Fruit fly (Drosophila melanogaster) whole organism, embryonic: ENCODE results near the gene CG6839.
A peak's percentile ranks its signal among the peaks of the same experiment; 100 is the strongest.

Experiments
- Ada2b ChIP-seq: fragments of 200-800 bp; sonication (Bioruptor generic); IDR thresholded peaks from 2 replicates; pipeline ENCODE4 v1.3.6; 2022; ENCODE audit warnings: missing biosample characterization, missing genetic modification characterization
- Antp ChIP-seq: fragments of 200-800 bp; sonication (Bioruptor generic); optimal IDR thresholded peaks from 3 replicates; lab custom pipeline; 2016; ENCODE audit warnings: missing biosample characterization, missing genetic modification characterization
- Bdp1 ChIP-seq: fragments of 200-800 bp; sonication (Bioruptor generic); optimal IDR thresholded peaks from 3 replicates; lab custom pipeline; 2016; ENCODE audit warnings: missing biosample characterization, missing genetic modification characterization
- CG10366 ChIP-seq: fragments of 200-800 bp; sonication (Bioruptor generic); IDR thresholded peaks from 2 replicates; pipeline ENCODE4 v1.3.6; 2022; ENCODE audit warnings: missing biosample characterization, missing genetic modification characterization
- CG11398 ChIP-seq: fragments of 200-800 bp; sonication (Bioruptor generic); optimal IDR thresholded peaks from 2 replicates; lab custom pipeline; 2016; ENCODE audit warnings: missing biosample characterization, missing genetic modification characterization
- CG12236 ChIP-seq: fragments of 200-800 bp; sonication (Bioruptor generic); optimal IDR thresholded peaks from 2 replicates; lab custom pipeline; 2016; ENCODE audit warnings: missing biosample characterization, missing genetic modification characterization
- CG12942 ChIP-seq: fragments of 200-800 bp; sonication (Bioruptor generic); optimal IDR thresholded peaks from 3 replicates; lab custom pipeline; 2016; ENCODE audit warnings: missing biosample characterization, missing genetic modification characterization
- CG15011 ChIP-seq: fragments of 200-800 bp; sonication (Bioruptor generic); optimal IDR thresholded peaks from 3 replicates; lab custom pipeline; 2018; ENCODE audit warnings: missing biosample characterization, mild to moderate bottlenecking, missing genetic modification characterization
- CG17186 ChIP-seq: fragments of 200-800 bp; sonication (Bioruptor generic); optimal IDR thresholded peaks from 3 replicates; lab custom pipeline; 2017; ENCODE audit warnings: missing biosample characterization, missing genetic modification reagents, missing genetic modification characterization
- CG17361 ChIP-seq: fragments of 200-800 bp; sonication (Bioruptor generic); IDR thresholded peaks from 3 replicates; pipeline ENCODE4 v1.3.6; 2022; ENCODE audit warnings: missing biosample characterization, missing genetic modification characterization
- CG17802 ChIP-seq: fragments of 200-800 bp; sonication (Bioruptor generic); optimal IDR thresholded peaks from 2 replicates; lab custom pipeline; 2018; ENCODE audit warnings: missing biosample characterization, mild to moderate bottlenecking, missing genetic modification characterization, moderate library complexity
- CG3065 ChIP-seq: fragments of 200-800 bp; sonication (Bioruptor generic); optimal IDR thresholded peaks from 2 replicates; lab custom pipeline; 2016; ENCODE audit warnings: missing biosample characterization, missing genetic modification characterization
- CG3281 ChIP-seq: fragments of 200-800 bp; sonication (Bioruptor generic); optimal IDR thresholded peaks from 3 replicates; lab custom pipeline; 2017; ENCODE audit warnings: missing biosample characterization, mild to moderate bottlenecking, missing genetic modification characterization
- CG3847 ChIP-seq: fragments of 200-800 bp; sonication (Bioruptor generic); IDR thresholded peaks from 2 replicates; pipeline ENCODE4 v1.3.6; 2022; ENCODE audit warnings: missing biosample characterization, missing genetic modification characterization
- CG4282 ChIP-seq: fragments of 200-800 bp; sonication (Bioruptor generic); optimal IDR thresholded peaks from 2 replicates; lab custom pipeline; 2016; ENCODE audit warnings: missing biosample characterization, missing genetic modification characterization
- CG4424 ChIP-seq: fragments of 200-800 bp; sonication (Bioruptor generic); optimal IDR thresholded peaks from 3 replicates; lab custom pipeline; 2016; ENCODE audit warnings: missing biosample characterization, missing genetic modification characterization
- CG5245 ChIP-seq: fragments of 200-800 bp; sonication (Bioruptor generic); optimal IDR thresholded peaks from 3 replicates; lab custom pipeline; 2016; ENCODE audit warnings: missing biosample characterization, missing genetic modification characterization
- CG6683 ChIP-seq: fragments of 200-800 bp; sonication (Bioruptor generic); optimal IDR thresholded peaks from 2 replicates; lab custom pipeline; 2017; ENCODE audit warnings: missing biosample characterization, mild to moderate bottlenecking, missing genetic modification characterization, missing genetic modification reagents
- Camta ChIP-seq: fragments of 200-800 bp; sonication (Bioruptor generic); optimal IDR thresholded peaks from 2 replicates; lab custom pipeline; 2016; ENCODE audit warnings: missing biosample characterization, missing genetic modification characterization
- Dip3 ChIP-seq: fragments of 200-800 bp; sonication (Bioruptor generic); optimal IDR thresholded peaks from 3 replicates; lab custom pipeline; 2016; ENCODE audit warnings: missing biosample characterization, missing genetic modification characterization
- Dp ChIP-seq: fragments of 200-800 bp; sonication (Bioruptor generic); optimal IDR thresholded peaks from 2 replicates; lab custom pipeline; 2018; ENCODE audit warnings: missing biosample characterization, mild to moderate bottlenecking, missing genetic modification characterization, moderate library complexity
- Gug ChIP-seq: fragments of 200-800 bp; sonication (Bioruptor generic); IDR thresholded peaks from 4 replicates; pipeline ENCODE4 v1.3.6; 2022; ENCODE audit warnings: missing biosample characterization, missing genetic modification characterization
- HHEX ChIP-seq: fragments of 200-800 bp; sonication (Bioruptor generic); optimal IDR thresholded peaks from 3 replicates; lab custom pipeline; 2017; ENCODE audit warnings: missing biosample characterization, mild to moderate bottlenecking, missing genetic modification characterization, missing genetic modification reagents
- HLH54F ChIP-seq: fragments of 200-800 bp; sonication (Bioruptor generic); optimal IDR thresholded peaks from 3 replicates; lab custom pipeline; 2016; ENCODE audit warnings: missing biosample characterization, missing genetic modification characterization
- MTF-1 ChIP-seq: fragments of 200-800 bp; sonication (Bioruptor generic); optimal IDR thresholded peaks from 2 replicates; lab custom pipeline; 2018; ENCODE audit warnings: missing biosample characterization, mild to moderate bottlenecking, missing genetic modification characterization, borderline replicate concordance
- Max ChIP-seq: fragments of 200-800 bp; sonication (Bioruptor generic); optimal IDR thresholded peaks from 2 replicates; lab custom pipeline; 2016; ENCODE audit warnings: missing biosample characterization, mild to moderate bottlenecking, missing genetic modification characterization
- Pdp1 ChIP-seq, 2 experiments: fragments of 200-800 bp; sonication (Bioruptor generic); optimal IDR thresholded peaks; 3 replicates each; lab custom pipeline; 2016; ENCODE audit warnings: missing biosample characterization in 2 of 2, missing genetic modification characterization in 2 of 2, mild to moderate bottlenecking in 1 of 2, moderate library complexity in 1 of 2
- Poxn ChIP-seq: fragments of 200-800 bp; sonication (Bioruptor generic); IDR thresholded peaks from 2 replicates; pipeline ENCODE4 v1.3.6; 2022; ENCODE audit warnings: missing biosample characterization, missing genetic modification characterization
- Sox102F ChIP-seq: fragments of 200-800 bp; sonication (Bioruptor generic); optimal IDR thresholded peaks from 2 replicates; lab custom pipeline; 2018; ENCODE audit warnings: missing biosample characterization, mild to moderate bottlenecking, missing genetic modification characterization, moderate library complexity
- Spps ChIP-seq: fragments of 200-800 bp; sonication (Bioruptor generic); optimal IDR thresholded peaks from 2 replicates; lab custom pipeline; 2018; ENCODE audit warnings: missing biosample characterization, mild to moderate bottlenecking, missing genetic modification characterization
- Vsx1 ChIP-seq: fragments of 200-800 bp; sonication (Bioruptor generic); optimal IDR thresholded peaks from 2 replicates; lab custom pipeline; 2017; ENCODE audit warnings: missing biosample characterization, mild to moderate bottlenecking, missing genetic modification characterization, missing genetic modification reagents
- aop ChIP-seq: fragments of 200-800 bp; sonication (Bioruptor generic); IDR thresholded peaks from 2 replicates; pipeline ENCODE4 v1.3.6; 2022; ENCODE audit warnings: missing biosample characterization, missing genetic modification characterization
- bab2 ChIP-seq: fragments of 200-800 bp; sonication (Bioruptor generic); optimal IDR thresholded peaks from 2 replicates; lab custom pipeline; 2016; ENCODE audit warnings: missing biosample characterization, missing genetic modification characterization
- bigmax ChIP-seq: fragments of 200-800 bp; sonication (Bioruptor generic); optimal IDR thresholded peaks from 2 replicates; lab custom pipeline; 2018; ENCODE audit warnings: missing biosample characterization, mild to moderate bottlenecking, missing genetic modification characterization
- btn ChIP-seq: fragments of 200-800 bp; sonication (Bioruptor generic); optimal IDR thresholded peaks from 2 replicates; lab custom pipeline; 2016; ENCODE audit warnings: missing biosample characterization, missing genetic modification characterization
- corto ChIP-seq: fragments of 200-800 bp; sonication (Bioruptor generic); optimal IDR thresholded peaks from 2 replicates; lab custom pipeline; 2016; ENCODE audit warnings: missing biosample characterization, mild to moderate bottlenecking, missing genetic modification characterization, moderate library complexity
- crc ChIP-seq: fragments of 200-800 bp; sonication (Bioruptor generic); optimal IDR thresholded peaks from 2 replicates; lab custom pipeline; 2016; ENCODE audit warnings: missing biosample characterization, missing genetic modification characterization
- crp ChIP-seq, 2 experiments: fragments of 200-800 bp; sonication (Bioruptor generic); optimal IDR thresholded peaks; 2 replicates in 1 of 2; 3 replicates in 1 of 2; lab custom pipeline; 2017; ENCODE audit warnings: missing biosample characterization in 2 of 2, missing genetic modification characterization in 2 of 2, mild to moderate bottlenecking in 1 of 2, moderate library complexity in 1 of 2
- danr ChIP-seq: fragments of 200-800 bp; sonication (Bioruptor generic); IDR thresholded peaks from 2 replicates; pipeline ENCODE4 v1.3.6; 2022; ENCODE audit warnings: missing biosample characterization, missing genetic modification characterization
- fd3F ChIP-seq: fragments of 200-800 bp; sonication (Bioruptor generic); optimal IDR thresholded peaks from 2 replicates; lab custom pipeline; 2018; ENCODE audit warnings: missing biosample characterization, mild to moderate bottlenecking, missing genetic modification characterization, moderate library complexity
- peb ChIP-seq: fragments of 200-800 bp; sonication (Bioruptor generic); IDR thresholded peaks from 2 replicates; pipeline ENCODE4 v1.3.6; 2022; ENCODE audit warnings: missing biosample characterization, missing genetic modification characterization
- pita ChIP-seq: fragments of 200-800 bp; sonication (Bioruptor generic); optimal IDR thresholded peaks from 2 replicates; lab custom pipeline; 2017; ENCODE audit warnings: missing biosample characterization, mild to moderate bottlenecking, missing genetic modification characterization
- sim ChIP-seq: fragments of 200-800 bp; sonication (Bioruptor generic); IDR thresholded peaks from 2 replicates; pipeline ENCODE4 v1.3.6; 2022; ENCODE audit warnings: missing biosample characterization, missing genetic modification characterization
- stc ChIP-seq: fragments of 200-800 bp; sonication (Bioruptor generic); IDR thresholded peaks from 2 replicates; pipeline ENCODE4 v1.3.6; 2022; ENCODE audit warnings: missing biosample characterization, missing genetic modification characterization
- tgo ChIP-seq: fragments of 200-800 bp; sonication (Bioruptor generic); IDR thresholded peaks from 3 replicates; pipeline ENCODE4 v1.3.6; 2022; ENCODE audit warnings: missing biosample characterization, missing genetic modification characterization
- tio ChIP-seq: fragments of 200-800 bp; sonication (Bioruptor generic); optimal IDR thresholded peaks from 2 replicates; lab custom pipeline; 2017; ENCODE audit warnings: missing biosample characterization, missing genetic modification characterization, inconsistent platforms
- usp ChIP-seq: fragments of >200 bp; optimal IDR thresholded peaks from 2 replicates; lab custom pipeline; 2017; ENCODE audit warnings: missing biosample characterization, missing genetic modification characterization
- vnd ChIP-seq: fragments of 200-800 bp; sonication (Bioruptor generic); IDR thresholded peaks from 3 replicates; pipeline ENCODE4 v1.3.6; 2022; ENCODE audit warnings: missing biosample characterization, missing genetic modification characterization; ENCODE audit not compliant: partially characterized antibody
- zen2 ChIP-seq: fragments of 200-800 bp; sonication (Bioruptor generic); IDR thresholded peaks from 3 replicates; pipeline ENCODE4 v1.3.6; 2022; ENCODE audit warnings: missing biosample characterization, missing genetic modification characterization; ENCODE audit not compliant: partially characterized antibody
- zf30C ChIP-seq: fragments of 200-800 bp; sonication (Bioruptor generic); optimal IDR thresholded peaks from 3 replicates; lab custom pipeline; 2018; ENCODE audit warnings: missing biosample characterization, mild to moderate bottlenecking, missing genetic modification characterization

The CG6839 gene

DNA sequence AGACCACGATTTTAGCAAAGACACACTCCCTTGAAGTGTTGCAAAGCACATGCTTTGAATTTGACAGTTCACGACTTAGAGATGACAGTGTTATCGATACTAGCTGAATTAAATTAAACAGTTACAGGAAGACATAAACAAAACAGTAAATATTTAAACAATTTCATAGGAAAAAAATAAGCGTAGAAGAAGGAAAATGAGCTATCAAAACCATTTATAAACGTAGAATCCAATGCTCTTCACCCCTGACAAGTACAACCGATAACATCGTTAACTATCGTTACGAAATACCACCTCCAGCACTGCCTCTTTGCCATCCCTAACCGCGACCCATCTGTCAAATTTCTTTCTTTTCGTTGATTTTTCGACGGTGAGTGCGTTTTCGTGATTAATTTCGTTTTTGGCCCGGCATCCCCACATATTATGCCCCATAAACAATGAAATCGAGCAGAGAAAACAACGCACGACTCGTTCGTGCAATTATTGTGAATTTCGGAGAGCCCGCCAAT is 18.6 kb upstream of the CG6839 start, which contains the start of gene RpL26 (continued):
- TF ChIP-seq CG3847 (GFP tag; lab: Robert Waterston, UW) (peak; percentile 89), crp (GFP tag; optimal IDR thresholded peaks at IDR 0.05; lab: Kevin White, UChicago) (peak in 1 of 2 experiments; percentile 54), btn (no peak), bigmax (no peak), Max (GFP tag; lab: Kevin White, UChicago) (peak; percentile 63), Poxn (GFP tag; lab: Robert Waterston, UW) (no peak), CG4282 (GFP tag; lab: Kevin White, UChicago) (peak; percentile 70), Dp (peak; percentile 34), crc (GFP tag; lab: Kevin White, UChicago) (peak; percentile 65), Sox102F (GFP tag; lab: Kevin White, UChicago) (no peak), Antp (GFP tag; lab: Kevin White, UChicago) (peak; percentile 75), sim (GFP tag; lab: Robert Waterston, UW) (no peak), CG11398 (GFP tag; lab: Kevin White, UChicago) (peak; percentile 57), CG5245 (GFP tag; lab: Kevin White, UChicago) (peak; percentile 11), CG12942 (GFP tag; lab: Kevin White, UChicago) (peak; percentile 71), CG17186 (peak; percentile 56), CG15011 (GFP tag; lab: Kevin White, UChicago) (peak; percentile 66), aop (no peak), CG17361 (GFP tag; lab: Robert Waterston, UW) (peak; percentile 79), corto (GFP tag; lab: Kevin White, UChicago) (no peak), Dip3 (GFP tag; lab: Kevin White, UChicago) (peak; percentile 78), peb (GFP tag; lab: Robert Waterston, UW) (peak; percentile 54; the same call in 1 of the 2 replicates), CG10366 (GFP tag; lab: Robert Waterston, UW) (peak; percentile 62; the same call in 1 of the 2 replicates), tgo (GFP tag; lab: Robert Waterston, UW) (no peak; the same call in 2 of the 3 replicates), CG4424 (GFP tag; lab: Kevin White, UChicago) (peak; percentile 58), pita (GFP tag; lab: Kevin White, UChicago) (peak; percentile 77), CG3281 (peak; percentile 72), fd3F (peak; percentile 66), CG17802 (tag; lab: Kevin White, UChicago) (peak; percentile 7), vnd (GFP tag; lab: Robert Waterston, UW) (peak; percentile 98), Camta (GFP tag; lab: Kevin White, UChicago) (peak; percentile 68), HLH54F (peak; percentile 86), Spps (tag; lab: Kevin White, UChicago) (no peak), Vsx1 (GFP tag; lab: Kevin White, UChicago) (no peak), Gug (peak; percentile 67; the same call in 2 of the 4 replicates), danr (GFP tag; lab: Robert Waterston, UW) (no peak), tio (GFP tag; lab: Kevin White, UChicago) (no peak), MTF-1 (GFP tag; lab: Kevin White, UChicago) (peak; percentile 14), zf30C (GFP tag; lab: Kevin White, UChicago) (no peak), CG6683 (no peak), CG12236 (GFP tag; lab: Kevin White, UChicago) (peak; percentile 6), CG3065 (GFP tag; lab: Kevin White, UChicago) (peak; percentile 48), HHEX (peak; percentile 53), stc (no peak; the same call in 1 of the 2 replicates), usp (GFP tag; lab: Kevin White, UChicago) (no peak), zen2 (GFP tag; lab: Robert Waterston, UW) (peak; percentile 96), bab2 (GFP tag; lab: Kevin White, UChicago) (peak; percentile 87), Ada2b (GFP tag; lab: Robert Waterston, UW) (0 out of 2 replicates have a peak, but pooled peaks have one; percentile 19), Pdp1 (GFP tag; optimal IDR thresholded peaks at IDR 0.05; lab: Kevin White, UChicago) (peak; percentile 70 to 84), Bdp1 (GFP tag; lab: Kevin White, UChicago) (peak; percentile 74)
